Worm (Caenorhabditis elegans) whole organism, L1 larva: ENCODE data around the gene F41F3.9.

ENCODE experiments used
- C34B4.2 ChIP-seq: sonication (generic microtip); optimal IDR thresholded peaks from 2 replicates; lab custom pipeline; 2017; ENCODE audit warnings: mild to moderate bottlenecking, missing genetic modification characterization, missing compliant biosample characterization
- ama-1 ChIP-seq: fragments of 150-350 bp; optimal IDR thresholded peaks from 2 replicates; lab custom pipeline; 2014
- blmp-1 ChIP-seq: fragments of 150-350 bp; optimal IDR thresholded peaks from 2 replicates; lab custom pipeline; 2014; ENCODE audit warnings: missing biosample characterization, missing genetic modification characterization
- ceh-63 ChIP-seq: fragments of 200-800 bp; sonication (Bioruptor generic); optimal IDR thresholded peaks from 2 replicates; lab custom pipeline; 2018; ENCODE audit warnings: mild to moderate bottlenecking, missing genetic modification characterization, missing compliant biosample characterization
- ceh-8 ChIP-seq: fragments of 200-800 bp; sonication (Bioruptor generic); optimal IDR thresholded peaks from 2 replicates; lab custom pipeline; 2018; ENCODE audit warnings: mild to moderate bottlenecking, missing genetic modification characterization, moderate library complexity, missing compliant biosample characterization
- ceh-90 ChIP-seq: sonication (generic microtip); optimal IDR thresholded peaks from 2 replicates; lab custom pipeline; 2016; ENCODE audit warnings: missing genetic modification characterization, missing compliant biosample characterization
- ces-1 ChIP-seq: fragments of 150-350 bp; optimal IDR thresholded peaks from 2 replicates; lab custom pipeline; 2014; ENCODE audit warnings: missing biosample characterization, missing genetic modification reagents, missing genetic modification characterization
- efl-1 ChIP-seq, 4 experiments: fragments of 150-350 bp; optimal IDR thresholded peaks in 3 of 4; peaks in 1 of 4; 1 replicate in 1 of 4; 2 replicates in 3 of 4; lab custom pipeline; 2014; ENCODE audit warnings: missing biosample characterization in 2 of 4, missing genetic modification characterization in 2 of 4, missing genetic modification reagents in 2 of 4
- egl-13 ChIP-seq: sonication (generic microtip); optimal IDR thresholded peaks from 2 replicates; lab custom pipeline; 2016; ENCODE audit warnings: missing genotype, missing genetic modification reagents, missing genetic modification characterization, missing compliant biosample characterization
- elt-2 ChIP-seq: sonication (generic microtip); optimal IDR thresholded peaks from 2 replicates; lab custom pipeline; 2016; ENCODE audit warnings: missing genetic modification characterization, mild to moderate bottlenecking, inconsistent platforms, missing compliant biosample characterization, missing genetic modification reagents
- elt-3 ChIP-seq, 6 experiments: fragments of 150-350 bp in 1 of 6; sonication (generic microtip); optimal IDR thresholded peaks; 2 replicates each; lab custom pipeline; 2017 to 2018; ENCODE audit warnings: missing biosample characterization in 6 of 6, missing genetic modification characterization in 6 of 6, inconsistent platforms in 1 of 6
- fkh-10 ChIP-seq: sonication (generic microtip); optimal IDR thresholded peaks from 2 replicates; lab custom pipeline; 2017; ENCODE audit warnings: missing biosample characterization, missing genetic modification reagents, missing genetic modification characterization
- fkh-4 ChIP-seq: sonication (generic microtip); optimal IDR thresholded peaks from 2 replicates; lab custom pipeline; 2016; ENCODE audit warnings: missing compliant biosample characterization, missing genetic modification characterization, borderline replicate concordance
- lin-14 ChIP-seq: fragments of 200-800 bp; sonication (Bioruptor generic); optimal IDR thresholded peaks from 2 replicates; lab custom pipeline; 2018; ENCODE audit warnings: mild to moderate bottlenecking, missing genetic modification characterization, moderate library complexity, missing compliant biosample characterization
- lin-15B ChIP-seq: fragments of 150-350 bp; sonication (generic microtip); optimal IDR thresholded peaks from 3 replicates; lab custom pipeline; 2014; ENCODE audit warnings: missing biosample characterization, missing genetic modification characterization
- lin-35 ChIP-seq, 2 experiments: fragments of 150-350 bp; optimal IDR thresholded peaks; 2 replicates each; lab custom pipeline; 2014; ENCODE audit warnings: missing biosample characterization in 2 of 2, missing genetic modification characterization in 2 of 2, missing genetic modification reagents in 2 of 2
- mep-1 ChIP-seq: fragments of 150-350 bp; optimal IDR thresholded peaks from 2 replicates; lab custom pipeline; 2014; ENCODE audit warnings: missing biosample characterization, missing genetic modification characterization
- nhr-20 ChIP-seq: sonication (generic microtip); optimal IDR thresholded peaks from 2 replicates; lab custom pipeline; 2016; ENCODE audit warnings: mild to moderate bottlenecking, missing genetic modification characterization, missing compliant biosample characterization
- nhr-28 ChIP-seq: fragments of 150-350 bp; optimal IDR thresholded peaks from 2 replicates; lab custom pipeline; 2014; ENCODE audit warnings: missing biosample characterization, missing genetic modification characterization
- nhr-77 ChIP-seq: fragments of 150-350 bp; optimal IDR thresholded peaks from 2 replicates; lab custom pipeline; 2014; ENCODE audit warnings: missing biosample characterization, missing genetic modification characterization
- nhr-85 ChIP-seq: sonication (generic microtip); peaks from one replicate; lab custom pipeline; 2016; ENCODE audit warnings: missing genetic modification characterization, inconsistent platforms, missing compliant biosample characterization
- pax-3 ChIP-seq: fragments of 200-800 bp; sonication (Bioruptor generic); optimal IDR thresholded peaks from 2 replicates; lab custom pipeline; 2018; ENCODE audit warnings: mild to moderate bottlenecking, missing genetic modification characterization, moderate library complexity, missing compliant biosample characterization
- pqm-1 ChIP-seq: sonication (generic microtip); optimal IDR thresholded peaks from 3 replicates; lab custom pipeline; 2017; ENCODE audit warnings: missing biosample characterization, missing genetic modification characterization
- snu-23 ChIP-seq: sonication (generic microtip); optimal IDR thresholded peaks from 2 replicates; lab custom pipeline; 2016; ENCODE audit warnings: missing genetic modification characterization, missing compliant biosample characterization
- sox-4 ChIP-seq: sonication (generic microtip); optimal IDR thresholded peaks from 2 replicates; lab custom pipeline; 2016; ENCODE audit warnings: missing genetic modification characterization, missing compliant biosample characterization
- swsn-7 ChIP-seq: sonication (generic microtip); optimal IDR thresholded peaks from 2 replicates; lab custom pipeline; 2016; ENCODE audit warnings: missing genetic modification characterization, missing compliant biosample characterization
- tlp-1 ChIP-seq: fragments of 150-350 bp; optimal IDR thresholded peaks from 2 replicates; lab custom pipeline; 2014; ENCODE audit warnings: missing biosample characterization, missing genetic modification characterization
- unc-130 ChIP-seq: fragments of 150-350 bp; optimal IDR thresholded peaks from 2 replicates; lab custom pipeline; 2017; ENCODE audit warnings: missing biosample characterization, missing genetic modification characterization, inconsistent platforms
- unc-30 ChIP-seq: sonication (generic microtip); optimal IDR thresholded peaks from 2 replicates; lab custom pipeline; 2017; ENCODE audit warnings: missing biosample characterization, missing genetic modification characterization
- unc-62 ChIP-seq: fragments of 150-350 bp; optimal IDR thresholded peaks from 2 replicates; lab custom pipeline; 2014; ENCODE audit warnings: missing biosample characterization, missing genetic modification reagents, missing genetic modification characterization
- xbp-1 ChIP-seq: sonication (generic microtip); optimal IDR thresholded peaks from 2 replicates; lab custom pipeline; 2016; ENCODE audit warnings: missing genetic modification characterization, missing compliant biosample characterization
- ztf-11 ChIP-seq, 2 experiments: sonication (generic microtip); optimal IDR thresholded peaks; 2 replicates each; lab custom pipeline; 2016 to 2017; ENCODE audit warnings: missing genetic modification characterization in 2 of 2, missing biosample characterization in 1 of 2, missing compliant biosample characterization in 1 of 2

Gene F41F3.9

ce11 chrV:4647857-4648256, 7.4 kb upstream of the F41F3.9 start, which contains the start of gene F41F3.3:
TSS of gene F41F3.3 (minus strand) at chrV:4648239.
- no peak for TF ChIP-seq nhr-77
- TF ChIP-seq ama-1: peak; percentile 46
- TF ChIP-seq unc-30 (tag; lab: Kevin White, UChicago): no peak
- no peak for TF ChIP-seq efl-1 (optimal IDR thresholded peaks at IDR 0.05; lab: Kevin White, UChicago)
- peak in 1 of 2 experiments; percentile 57 for TF ChIP-seq efl-1 (GFP tag; optimal IDR thresholded peaks at IDR 0.05 in 1 of 2; lab: Kevin White, UChicago)
- no peak for TF ChIP-seq egl-13 (tag; lab: Kevin White, UChicago)
- peak; percentile 75 for TF ChIP-seq ceh-8 (GFP tag; lab: Kevin White, UChicago)

DNA sequence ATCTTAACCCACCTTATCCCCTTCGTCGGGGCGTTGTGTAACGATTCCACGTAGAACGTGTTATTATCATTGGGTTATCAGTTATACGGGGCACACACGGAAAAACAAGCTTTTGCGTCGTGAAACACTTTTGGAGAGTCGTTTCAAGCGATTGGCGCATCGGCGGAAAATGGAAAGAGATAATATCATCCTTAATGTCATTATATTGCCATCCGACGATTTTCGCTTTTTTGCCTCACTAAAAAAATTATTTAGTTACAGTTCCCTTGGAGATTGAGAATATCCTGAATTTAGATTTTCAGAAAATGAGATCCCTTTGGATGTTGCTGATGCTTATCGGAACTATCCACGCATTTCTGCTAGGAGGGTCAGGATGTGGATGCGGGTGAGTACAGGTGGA, 6.7 kb upstream of the F41F3.9 start, which contains the start of gene F41F3.8:
Gene F41F3.8 (plus strand): TSS at position 301 of the 400 bp plus-strand sequence.
- peak; percentile 41 for TF ChIP-seq blmp-1 (tag; lab: Kevin White, UChicago)
- no peak for TF ChIP-seq lin-15B (tag; lab: Kevin White, UChicago)

DNA sequence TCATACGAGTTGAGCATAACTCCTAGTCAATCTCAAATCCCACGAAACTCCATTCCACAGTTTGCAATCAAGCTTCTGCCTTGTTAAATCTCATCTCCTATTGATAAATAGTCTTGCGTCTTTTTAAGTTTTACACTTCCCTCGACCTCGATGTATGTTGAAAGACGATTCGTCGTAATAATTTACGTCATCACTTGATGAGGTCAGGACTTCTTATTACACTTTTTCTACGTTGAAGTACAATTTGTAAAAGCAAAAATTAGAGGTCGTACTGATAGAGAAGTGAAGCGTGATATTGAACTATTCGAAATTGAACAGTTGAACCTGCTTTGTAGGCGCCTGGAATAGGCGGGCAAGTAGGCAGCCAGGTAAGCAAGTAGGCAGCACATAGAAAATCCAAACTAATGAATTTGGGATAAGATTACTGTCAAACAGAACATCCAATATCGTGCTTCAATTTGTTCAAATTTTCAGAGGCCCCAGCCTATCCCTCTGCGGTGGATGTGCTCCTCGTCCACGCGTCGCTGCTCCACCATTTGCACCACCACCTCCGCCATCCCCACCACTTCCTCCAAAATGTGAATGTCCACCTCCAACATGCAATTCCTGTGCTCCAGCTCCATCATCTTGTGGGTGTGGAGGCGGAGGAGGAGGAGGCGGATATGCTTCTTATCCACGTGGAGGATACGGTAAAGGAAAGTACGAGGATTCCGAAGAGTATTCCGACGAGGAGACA, 5.5 kb upstream of the F41F3.9 start:
- TF ChIP-seq efl-1 (optimal IDR thresholded peaks at IDR 0.05; lab: Kevin White, UChicago): no peak
- peak in 1 of 2 experiments; percentile 57 for TF ChIP-seq efl-1 (GFP tag; optimal IDR thresholded peaks at IDR 0.05 in 1 of 2; lab: Kevin White, UChicago)
- TF ChIP-seq lin-14 (GFP tag; lab: Kevin White, UChicago): no peak
- TF ChIP-seq ceh-63 (GFP tag; lab: Kevin White, UChicago): no peak
- no peak for TF ChIP-seq pax-3 (tag; lab: Kevin White, UChicago)
- no peak for TF ChIP-seq ztf-11 (tag; optimal IDR thresholded peaks at IDR 0.05; lab: Kevin White, UChicago)

DNA sequence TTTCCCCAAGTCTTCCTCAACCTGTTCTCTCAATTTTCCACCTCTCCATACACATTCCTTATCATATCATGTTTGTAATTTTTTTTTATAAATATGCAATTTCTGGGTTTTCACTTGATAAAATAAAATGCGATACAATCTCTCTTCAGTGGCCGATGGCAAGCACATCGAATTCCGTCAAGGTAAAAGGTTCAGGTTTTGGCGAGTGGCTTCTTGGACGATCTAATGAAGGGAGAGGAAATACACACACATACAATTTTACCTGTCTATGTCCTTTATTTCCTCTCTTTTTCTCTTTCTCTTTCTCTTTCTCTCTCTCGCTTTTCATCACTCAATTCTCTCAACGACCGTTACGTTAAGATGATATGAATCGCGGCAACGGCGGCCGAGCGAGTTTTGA, 3.8 kb upstream of the F41F3.9 start:
- no peak for TF ChIP-seq nhr-28
- TF ChIP-seq blmp-1 (tag; lab: Kevin White, UChicago): peak; percentile 86
- TF ChIP-seq snu-23: peak; percentile 23
- TF ChIP-seq efl-1 (optimal IDR thresholded peaks at IDR 0.05; lab: Kevin White, UChicago): no peak
- TF ChIP-seq efl-1 (GFP tag; optimal IDR thresholded peaks at IDR 0.05 in 1 of 2; lab: Kevin White, UChicago): peak in 1 of 2 experiments; percentile 45
- peak; percentile 11 for TF ChIP-seq nhr-85 (tag; lab: Kevin White, UChicago)
- TF ChIP-seq elt-2 (tag; lab: Kevin White, UChicago): peak; percentile 11
- TF ChIP-seq unc-30 (tag; lab: Kevin White, UChicago): no peak
- TF ChIP-seq nhr-20: peak; percentile 24
- TF ChIP-seq lin-35 (GFP tag; optimal IDR thresholded peaks at IDR 0.05; lab: Kevin White, UChicago): peak in 1 of 2 experiments; percentile 18
- TF ChIP-seq mep-1 (tag; lab: Kevin White, UChicago): peak; percentile 23
- TF ChIP-seq ceh-63 (GFP tag; lab: Kevin White, UChicago): no peak
- peak in 3 of 6 experiments; percentile 15 to 54 (median 48) for TF ChIP-seq elt-3 (tag; optimal IDR thresholded peaks at IDR 0.05; lab: Kevin White, UChicago)

ce11 chrV:4653093-4653492, 2.2 kb upstream of the F41F3.9 start:
- no peak for TF ChIP-seq tlp-1 (tag; lab: Kevin White, UChicago)
- TF ChIP-seq unc-130 (tag; lab: Kevin White, UChicago): no peak
- peak; percentile 49 for TF ChIP-seq ceh-8 (GFP tag; lab: Kevin White, UChicago)
- no peak for TF ChIP-seq pqm-1 (tag; lab: Kevin White, UChicago)
- TF ChIP-seq nhr-28: no peak
- no peak for TF ChIP-seq ces-1 (GFP tag; lab: Kevin White, UChicago)
- no peak for TF ChIP-seq C34B4.2 (tag; lab: Kevin White, UChicago)
- TF ChIP-seq, all 84 proteins: peak for 1

DNA sequence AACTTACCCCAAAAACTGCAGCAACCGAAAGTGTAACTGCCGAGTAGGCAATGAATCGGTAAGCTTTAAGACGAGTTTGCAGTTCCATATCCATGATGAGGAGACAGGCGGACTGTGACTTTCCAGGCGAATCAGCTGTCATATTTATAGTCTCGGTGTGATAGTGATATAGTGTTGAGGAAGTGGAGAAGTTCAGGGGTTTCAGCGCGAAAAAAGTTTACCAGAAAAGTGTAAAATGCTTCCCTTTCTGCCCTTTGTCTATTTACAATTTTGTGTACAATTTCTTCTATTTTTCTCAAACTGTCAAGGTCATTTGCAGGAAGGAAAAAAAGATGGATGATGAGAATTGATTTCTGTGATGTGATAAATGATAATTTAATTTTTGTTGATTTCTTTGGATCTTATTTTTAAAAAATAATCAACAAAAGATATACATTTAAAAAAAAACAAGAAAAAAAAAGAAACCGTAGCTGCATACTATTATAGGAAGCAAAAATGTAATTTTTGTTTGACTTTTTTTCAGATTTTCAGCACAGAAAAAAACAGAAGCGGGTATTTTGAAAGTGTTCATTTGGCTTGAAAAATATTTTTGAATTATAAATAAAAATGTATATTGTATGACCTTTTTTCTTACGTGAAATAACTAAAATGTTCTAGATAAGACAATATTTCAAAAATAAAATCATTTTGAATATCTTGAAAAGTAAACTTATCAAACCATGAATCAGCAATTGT, 1.2 kb upstream of the F41F3.9 start, which contains the start of the genes col-139 and F41F3.1:
Gene col-139 (minus strand): TSS at position 101 of the 735 bp plus-strand sequence.
Gene F41F3.1 (plus strand): TSS at position 685 of the 735 bp plus-strand sequence.
- TF ChIP-seq fkh-4 (tag; lab: Kevin White, UChicago) (no peak), swsn-7 (tag; lab: Kevin White, UChicago) (no peak), sox-4 (tag; lab: Kevin White, UChicago) (no peak), xbp-1 (tag; lab: Kevin White, UChicago) (no peak), ceh-90 (no peak), elt-3 (tag; optimal IDR thresholded peaks at IDR 0.05; lab: Kevin White, UChicago) (no peak), fkh-10 (no peak), unc-62 (no peak), unc-130 (tag; lab: Kevin White, UChicago) (no peak)
